Fruit fly (Drosophila melanogaster) ovary, adult (tissue): ENCODE results near the gene CG10466.

Experiments
- CG17801 ChIP-seq: fragments of 200-800 bp; optimal IDR thresholded peaks from 2 replicates; lab custom pipeline; 2019; ENCODE audit warnings: missing biosample characterization, mild to moderate bottlenecking, missing genetic modification characterization, moderate library complexity; ENCODE audit not compliant: partially characterized antibody

Gene CG10466

dm6 chr2L:19791321-19792281, at the start of gene CG10466, which contains the start of gene CdGAPr:
TSS of gene CG10466 (plus strand) at chr2L:19792104.
TSS of gene CdGAPr (minus strand) at chr2L:19791882.
- peak; percentile 9 for TF ChIP-seq CG17801

- TF ChIP-seq CG17801, result no peak
Measured at dm6 chr2L:19750571-19750970, 41.3 kb upstream of the CG10466 start.

- no peak for TF ChIP-seq CG17801
Measured at dm6 chr2L:19755015-19755414, 36.9 kb upstream of the CG10466 start.

DNA sequence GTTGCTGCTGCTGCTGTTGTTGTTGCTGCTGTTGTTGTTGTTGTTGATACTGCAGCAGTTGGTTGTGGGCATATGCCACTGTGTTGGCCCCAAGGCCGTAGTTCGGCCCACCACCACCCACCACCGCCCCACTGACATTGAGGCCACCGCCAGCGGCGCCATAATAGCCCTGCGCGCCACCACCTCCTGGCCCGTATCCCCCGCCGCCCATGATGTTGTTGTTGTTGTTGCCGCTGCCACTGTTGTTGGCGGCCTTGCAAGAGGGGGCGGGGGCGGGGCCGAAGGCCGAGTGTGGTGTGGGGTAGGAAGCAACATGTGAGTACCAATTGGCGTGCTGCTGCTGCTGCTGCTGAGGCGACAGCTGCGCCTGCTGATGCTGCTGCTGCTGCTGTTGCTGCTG, 35.9 kb upstream of the CG10466 start:
- no peak for TF ChIP-seq CG17801

- peak; percentile 39 for TF ChIP-seq CG17801
Measured at dm6 chr2L:19756716-19757115, 35.2 kb upstream of the CG10466 start, which contains the start of gene CG10631. TSS of gene CG10631 (minus strand) at chr2L:19756904.

DNA sequence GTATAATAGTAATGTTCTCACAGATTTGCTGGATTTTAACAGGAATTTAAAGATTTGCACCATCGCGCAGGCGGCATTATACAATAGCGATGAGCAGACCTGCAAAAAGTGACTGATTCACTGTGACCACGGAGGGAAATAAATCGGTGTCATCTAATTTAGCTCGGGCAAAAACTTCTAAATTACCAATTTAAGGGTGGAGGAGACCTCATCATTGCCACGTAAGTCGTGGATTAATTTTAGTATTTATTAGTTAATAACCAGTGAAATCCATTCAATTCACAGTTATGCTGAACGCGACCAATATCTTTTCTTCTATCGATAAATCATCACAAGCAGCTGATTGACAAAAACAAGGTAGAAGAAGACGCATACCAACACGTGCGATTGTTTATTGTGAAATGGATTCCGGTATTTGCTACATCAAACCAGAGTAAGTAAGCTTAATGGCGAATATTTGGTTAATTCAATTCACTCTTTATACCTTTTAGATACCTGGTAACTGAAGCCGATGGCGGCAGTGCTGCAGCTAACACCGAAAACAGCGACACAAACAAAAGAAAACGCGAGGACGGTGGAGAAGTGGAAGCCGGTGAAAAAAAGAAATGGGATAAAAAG, 33.3 kb upstream of the CG10466 start, which contains the start of the genes CG10628 and Dus3:
CG10628 (minus strand) TSS at position 105 of the 618 bp plus-strand sequence.
Dus3 (plus strand) TSS at position 369 of the 618 bp plus-strand sequence.
- peak; percentile 78 for TF ChIP-seq CG17801

dm6 chr2L:19763446-19763772, 28.5 kb upstream of the CG10466 start:
- TF ChIP-seq CG17801, result no peak

dm6 chr2L:19763773-19764580, 27.9 kb upstream of the CG10466 start, which contains the start of gene fbp:
TSS of gene fbp (minus strand) at chr2L:19764136.
- peak; percentile 76 for TF ChIP-seq CG17801

DNA sequence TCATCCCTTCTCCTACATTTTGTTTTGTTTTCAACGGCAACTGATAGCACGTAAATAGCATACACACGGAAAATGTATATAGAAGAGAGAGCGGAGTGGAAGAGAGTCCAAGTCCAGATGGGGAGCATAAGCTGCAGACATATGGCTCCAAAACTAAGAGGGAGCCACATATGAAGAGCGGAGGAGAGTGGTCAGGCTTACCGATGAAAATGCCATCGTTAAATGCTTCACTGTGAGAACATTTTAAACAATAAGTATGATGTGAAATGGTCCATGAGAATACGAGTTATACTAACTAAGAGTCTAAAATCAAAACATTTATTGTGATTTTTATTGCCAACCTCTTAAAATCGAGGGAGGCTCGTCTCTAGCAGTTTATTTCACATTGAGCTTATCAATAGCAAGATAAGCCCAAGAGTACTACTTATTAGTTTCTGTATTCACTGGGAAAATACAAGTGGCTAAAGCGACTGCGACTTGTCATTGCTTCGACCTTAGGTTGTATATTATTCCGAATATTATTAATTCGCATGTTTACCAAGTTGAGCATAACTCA, 27.2 kb upstream of the CG10466 start:
- no peak for TF ChIP-seq CG17801

dm6 chr2L:19765406-19765805, 26.5 kb upstream of the CG10466 start:
- TF ChIP-seq CG17801, result no peak

- TF ChIP-seq CG17801, result no peak
Measured at dm6 chr2L:19768967-19769366, 22.9 kb upstream of the CG10466 start, which contains the start of gene bsh. TSS of gene bsh (minus strand) at chr2L:19769067.

- TF ChIP-seq CG17801, result no peak
Measured at dm6 chr2L:19769703-19770102, 22.2 kb upstream of the CG10466 start.

- no peak for TF ChIP-seq CG17801
Measured at dm6 chr2L:19774278-19774677, 17.6 kb upstream of the CG10466 start.

dm6 chr2L:19784827-19785569, 6.9 kb upstream of the CG10466 start:
- no peak for TF ChIP-seq CG17801

DNA sequence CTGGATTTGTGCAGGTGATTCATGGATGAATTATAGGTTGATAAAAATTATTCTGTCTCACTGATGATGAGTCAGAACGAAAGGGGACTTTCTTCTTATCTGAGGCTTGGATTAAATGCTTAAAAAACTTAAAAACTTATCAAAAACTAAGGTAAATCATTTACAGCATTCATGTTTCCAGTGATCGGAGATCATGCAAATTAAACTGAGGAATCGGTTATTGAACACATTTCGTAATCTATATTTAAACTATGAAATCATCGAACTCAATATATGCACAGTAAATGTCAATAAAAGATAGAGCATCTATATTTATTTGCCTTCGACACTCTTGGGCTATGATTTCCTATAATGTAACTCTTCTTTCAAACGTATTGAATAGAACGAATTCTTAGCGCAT, 4.0 kb upstream of the CG10466 start:
- TF ChIP-seq CG17801, result no peak
